Fruit fly (Drosophila melanogaster) whole organism, prepupa: ENCODE data around the gene Elal.

Experiments
- CG31627 ChIP-seq: fragments of 200-800 bp; sonication (Bioruptor generic); optimal IDR thresholded peaks from 3 replicates; lab custom pipeline; 2016; ENCODE audit warnings: missing biosample characterization, missing genetic modification characterization
- Gug ChIP-seq: fragments of 200-800 bp; sonication (Bioruptor generic); IDR thresholded peaks from 2 replicates; pipeline ENCODE4 v1.3.6; 2022; ENCODE audit warnings: missing biosample characterization, missing genetic modification characterization
- Met ChIP-seq: fragments of 200-800 bp; sonication (Bioruptor generic); optimal IDR thresholded peaks from 3 replicates; lab custom pipeline; 2016; ENCODE audit warnings: missing biosample characterization, missing genetic modification characterization
- dsx ChIP-seq: fragments of 200-800 bp; optimal IDR thresholded peaks from 3 replicates; lab custom pipeline; 2019; ENCODE audit warnings: missing biosample characterization, mild to moderate bottlenecking, missing genetic modification characterization, moderate library complexity; ENCODE audit not compliant: poor library complexity, severe bottlenecking
- pdm3 ChIP-seq: fragments of 200-800 bp; sonication (Bioruptor generic); optimal IDR thresholded peaks from 3 replicates; lab custom pipeline; 2016; ENCODE audit warnings: missing biosample characterization, missing genetic modification characterization

dm6 chr3R:24893320-24893955 lies 28.3 kb downstream of the Elal start:
- TF ChIP-seq dsx (GFP tag; lab: Kevin White, UChicago) (peak; percentile 91), Gug (peak; percentile 76), pdm3 (GFP tag; lab: Kevin White, UChicago) (peak; percentile 68), Met (peak; percentile 83), CG31627 (GFP tag; lab: Kevin White, UChicago) (peak; percentile 33)
